Worm (Caenorhabditis elegans): ENCODE data around the gene raga-1.

raga-1 gene

DNA sequence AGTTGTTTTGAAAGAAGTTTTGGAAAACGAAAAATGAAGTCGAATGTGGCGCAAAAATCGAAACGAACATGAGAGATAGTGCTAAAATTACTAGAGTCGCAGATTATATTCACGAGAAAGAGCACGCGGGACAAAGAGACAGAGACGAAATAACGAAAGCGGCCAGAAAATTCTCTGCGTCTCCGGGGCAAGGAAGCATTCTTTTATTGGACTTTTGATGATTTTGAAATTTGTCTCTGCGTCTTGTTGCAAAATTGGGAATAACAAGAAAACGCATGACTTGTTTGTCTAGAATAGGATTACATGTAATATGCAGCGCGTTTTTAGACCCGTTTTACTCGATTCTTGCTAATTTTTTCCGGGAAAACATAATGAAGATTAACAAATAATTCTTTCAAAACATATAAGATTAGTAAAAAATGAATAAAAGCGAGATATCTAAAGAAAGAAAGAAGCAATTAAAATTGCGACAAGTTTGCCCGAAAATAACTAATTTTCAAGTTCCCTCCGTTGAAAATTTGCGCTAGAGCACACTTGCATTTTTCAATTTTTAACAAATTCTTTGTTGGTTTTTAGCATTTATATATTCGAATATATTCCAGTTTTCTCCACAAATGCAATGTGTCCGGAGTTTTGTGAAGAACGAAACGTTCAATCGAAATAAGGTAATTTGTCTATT, 46.9 kb downstream of the raga-1 start, which contains the start of the genes B0491.6 and pigm-1 (continued):
- TF ChIP-seq dve-1 (tag; optimal IDR thresholded peaks at IDR 0.05; ENCODE audit: insufficient read depth) (peak; percentile 76), daf-12 (tag; optimal IDR thresholded peaks at IDR 0.05) (no peak), madf-5 (GFP tag; IDR thresholded peaks at IDR 0.05) (no peak), F49E8.2 (tag; optimal IDR thresholded peaks at IDR 0.05; ENCODE audit: borderline replicate concordance) (no peak), fkh-10 (GFP tag; optimal IDR thresholded peaks at IDR 0.05) (peak; percentile 76), ctbp-1 (GFP tag; IDR thresholded peaks at IDR 0.05) (peak; percentile 50; the same call in 1 of the 2 replicates), mxl-3 (GFP tag; optimal IDR thresholded peaks at IDR 0.05) (peak; percentile 6), ceh-44 (GFP tag; IDR thresholded peaks at IDR 0.05) (no peak), zfp-3 (GFP tag; conservative IDR thresholded peaks at IDR 0.05) (no peak), lsy-2 (tag; optimal IDR thresholded peaks at IDR 0.05) (peak; percentile 39 to 82), zag-1 (tag; optimal IDR thresholded peaks at IDR 0.05) (no peak), lin-39 (tag; optimal IDR thresholded peaks at IDR 0.05) (no peak), D1046.2 (GFP tag; IDR thresholded peaks at IDR 0.05) (no peak), dpl-1 (GFP tag; optimal IDR thresholded peaks at IDR 0.05) (peak; percentile 77), nhr-10 (tag; optimal IDR thresholded peaks at IDR 0.05) (no peak), hif-1 (tag; optimal IDR thresholded peaks at IDR 0.05) (peak in 1 of 2 experiments; percentile 32), ceh-20 (GFP tag; IDR thresholded peaks at IDR 0.05) (no peak)

DNA sequence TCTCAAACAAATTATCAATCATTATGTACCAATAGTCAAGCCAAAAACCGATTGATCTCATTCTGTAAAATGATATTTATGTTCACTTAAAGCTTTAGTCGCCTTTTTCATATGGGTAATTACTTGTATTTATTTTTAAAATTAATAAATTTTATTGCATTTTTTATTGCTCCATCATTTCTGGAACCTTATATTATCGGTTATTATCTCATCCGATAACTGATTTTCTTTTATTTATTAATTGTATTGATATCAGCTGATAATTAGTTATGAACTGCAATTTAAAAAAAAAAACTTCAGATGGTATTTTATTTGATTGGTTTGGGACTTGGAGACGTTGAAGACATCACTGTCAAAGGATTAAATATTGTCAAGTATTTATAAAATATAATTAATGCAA, 48.7 kb downstream of the raga-1 start, which contains the start of gene dph-5:
dph-5 (plus strand) TSS at position 301 of the 400 bp plus-strand sequence.
- no peak for TF ChIP-seq nhr-76 (tag; optimal IDR thresholded peaks at IDR 0.05)
- TF ChIP-seq aha-1 (tag): peak; percentile 23

DNA sequence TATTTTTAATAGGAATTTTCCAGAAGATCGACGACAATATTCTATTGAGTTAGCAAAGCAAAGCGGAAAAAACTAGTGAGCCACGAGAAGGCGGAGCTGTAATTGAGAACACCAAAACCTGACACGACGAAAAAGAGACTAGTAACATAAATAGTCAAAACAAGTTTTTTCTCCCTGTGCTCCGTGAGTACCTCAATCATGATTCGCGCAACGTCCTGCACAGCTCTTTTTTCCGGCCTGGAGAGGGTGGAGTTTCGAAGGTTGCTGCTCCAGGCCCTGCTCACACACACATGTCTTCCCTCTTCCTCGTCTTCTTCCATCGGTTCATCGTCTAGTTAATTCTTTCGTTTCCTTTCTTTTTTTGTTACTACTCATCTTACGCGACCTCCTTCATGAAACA, 50.4 kb downstream of the raga-1 start, which contains the start of gene clh-2:
clh-2 (plus strand) TSS at position 301 of the 400 bp plus-strand sequence.
- TF ChIP-seq aly-2 (tag; optimal IDR thresholded peaks at IDR 0.05): no peak

Measured in whole organism, L4 larva.